Worm (Caenorhabditis elegans) whole organism, L4/young adult: Measurements from ENCODE around the gene F20D6.6.

ENCODE experiments used
- W03F9.2 ChIP-seq: fragments of 150-350 bp; optimal IDR thresholded peaks from 2 replicates; lab custom pipeline; 2014; ENCODE audit warnings: missing biosample characterization, missing genetic modification characterization
- him-1 ChIP-seq: sonication (generic microtip); optimal IDR thresholded peaks from 2 replicates; lab custom pipeline; 2016; ENCODE audit warnings: missing genotype, missing genetic modification reagents, missing genetic modification characterization, missing compliant biosample characterization

ce11 chrV:8198994-8199393, 39.3 kb downstream of the F20D6.6 start, which contains the start of gene F20D6.11:
- TF ChIP-seq him-1 (tag; lab: Kevin White, UChicago), result no peak
- TF ChIP-seq W03F9.2 (tag; lab: Kevin White, UChicago), result no peak
